Worm (Caenorhabditis elegans) whole organism, L2 larva: ENCODE results near the gene sma-2.

Experiments
- C34F6.9 ChIP-seq: fragments of 150-350 bp; optimal IDR thresholded peaks from 2 replicates; lab custom pipeline; 2014; ENCODE audit warnings: missing biosample characterization, missing genetic modification characterization
- F13H6.1 ChIP-seq: sonication (generic microtip); optimal IDR thresholded peaks from 2 replicates; lab custom pipeline; 2016; ENCODE audit warnings: missing genetic modification characterization, missing compliant biosample characterization
- R02D3.7 ChIP-seq: fragments of 150-350 bp; optimal IDR thresholded peaks from 2 replicates; lab custom pipeline; 2014; ENCODE audit warnings: missing biosample characterization, missing genetic modification characterization
- alr-1 ChIP-seq: fragments of 150-350 bp; optimal IDR thresholded peaks from 2 replicates; lab custom pipeline; 2014; ENCODE audit warnings: missing biosample characterization, missing genetic modification characterization
- aly-2 ChIP-seq: fragments of 150-350 bp; optimal IDR thresholded peaks from 2 replicates; lab custom pipeline; 2014; ENCODE audit warnings: missing biosample characterization, missing genetic modification characterization
- ama-1 ChIP-seq: fragments of 150-350 bp; optimal IDR thresholded peaks from 2 replicates; lab custom pipeline; 2018; ENCODE audit warnings: inconsistent platforms
- blmp-1 ChIP-seq: sonication (generic microtip); optimal IDR thresholded peaks from 2 replicates; lab custom pipeline; 2017; ENCODE audit warnings: missing genetic modification characterization, mild to moderate bottlenecking, missing compliant biosample characterization, antibody characterized with exemption, moderate library complexity; ENCODE audit not compliant: insufficient read depth
- ceh-16 ChIP-seq: fragments of 150-350 bp; optimal IDR thresholded peaks from 2 replicates; lab custom pipeline; 2014; ENCODE audit warnings: missing biosample characterization, missing genetic modification characterization
- crh-2 ChIP-seq: sonication (generic microtip); optimal IDR thresholded peaks from 2 replicates; lab custom pipeline; 2017; ENCODE audit warnings: missing biosample characterization, missing genetic modification characterization
- dmd-4 ChIP-seq: sonication (generic microtip); optimal IDR thresholded peaks from 2 replicates; lab custom pipeline; 2017; ENCODE audit warnings: missing biosample characterization, missing genetic modification characterization
- egl-27 ChIP-seq: sonication (generic microtip); optimal IDR thresholded peaks from 3 replicates; lab custom pipeline; 2017; ENCODE audit warnings: missing biosample characterization, missing genetic modification reagents, missing genetic modification characterization
- elt-1 ChIP-seq: fragments of 150-350 bp; optimal IDR thresholded peaks from 2 replicates; lab custom pipeline; 2014; ENCODE audit warnings: missing biosample characterization, missing genetic modification characterization
- elt-3 ChIP-seq: sonication (generic microtip); optimal IDR thresholded peaks from 2 replicates; lab custom pipeline; 2017; ENCODE audit warnings: missing biosample characterization, missing genetic modification characterization
- fos-1 ChIP-seq: fragments of 150-350 bp; optimal IDR thresholded peaks from 2 replicates; lab custom pipeline; 2014; ENCODE audit warnings: missing biosample characterization, missing genetic modification characterization
- gmeb-1 ChIP-seq: fragments of 150-350 bp; optimal IDR thresholded peaks from 2 replicates; lab custom pipeline; 2014; ENCODE audit warnings: missing biosample characterization, missing genetic modification characterization
- lin-11 ChIP-seq: fragments of 150-350 bp; sonication (generic microtip); optimal IDR thresholded peaks from 2 replicates; lab custom pipeline; 2014; ENCODE audit warnings: missing biosample characterization, missing genetic modification characterization, inconsistent platforms, mixed read lengths
- lin-13 ChIP-seq: fragments of 150-350 bp; optimal IDR thresholded peaks from 2 replicates; lab custom pipeline; 2014; ENCODE audit warnings: missing biosample characterization, missing genetic modification reagents, missing genetic modification characterization
- lin-39 ChIP-seq: fragments of 150-350 bp; optimal IDR thresholded peaks from 2 replicates; lab custom pipeline; 2014; ENCODE audit warnings: missing biosample characterization, missing genetic modification reagents, missing genetic modification characterization
- lsy-2 ChIP-seq, 2 experiments: fragments of 150-350 bp in 1 of 2; sonication (generic microtip) in 1 of 2; optimal IDR thresholded peaks; 2 replicates each; lab custom pipeline; 2014 to 2017; ENCODE audit warnings: missing biosample characterization in 2 of 2, missing genetic modification characterization in 2 of 2
- mab-5 ChIP-seq: fragments of 150-350 bp; optimal IDR thresholded peaks from 2 replicates; lab custom pipeline; 2014; ENCODE audit warnings: missing biosample characterization, missing genetic modification characterization
- mbf-1 ChIP-seq: sonication (generic microtip); optimal IDR thresholded peaks from 2 replicates; lab custom pipeline; 2017; ENCODE audit warnings: missing biosample characterization, missing genetic modification characterization
- mdl-1 ChIP-seq, 2 experiments: fragments of 150-350 bp in 1 of 2; sonication (generic microtip) in 1 of 2; optimal IDR thresholded peaks; 2 replicates each; lab custom pipeline; 2017; ENCODE audit warnings: missing biosample characterization in 2 of 2, missing genetic modification characterization in 2 of 2
- nhr-10 ChIP-seq: sonication (generic microtip); optimal IDR thresholded peaks from 2 replicates; lab custom pipeline; 2017; ENCODE audit warnings: missing biosample characterization, missing genetic modification characterization
- nhr-129 ChIP-seq: fragments of 150-350 bp; optimal IDR thresholded peaks from 2 replicates; lab custom pipeline; 2014; ENCODE audit warnings: missing biosample characterization, missing genetic modification characterization
- nhr-21 ChIP-seq: fragments of 150-350 bp; optimal IDR thresholded peaks from 2 replicates; lab custom pipeline; 2014; ENCODE audit warnings: missing biosample characterization, missing genetic modification characterization
- nhr-23 ChIP-seq: fragments of 150-350 bp; optimal IDR thresholded peaks from 2 replicates; lab custom pipeline; 2014; ENCODE audit warnings: missing biosample characterization, missing genetic modification reagents, missing genetic modification characterization
- nhr-237 ChIP-seq: fragments of 150-350 bp; optimal IDR thresholded peaks from 2 replicates; lab custom pipeline; 2014; ENCODE audit warnings: missing biosample characterization, missing genetic modification characterization
- nhr-25 ChIP-seq: fragments of 150-350 bp; sonication (generic microtip); optimal IDR thresholded peaks from 3 replicates; lab custom pipeline; 2014; ENCODE audit warnings: missing biosample characterization, missing genetic modification characterization
- nhr-6 ChIP-seq: fragments of 150-350 bp; optimal IDR thresholded peaks from 2 replicates; lab custom pipeline; 2014; ENCODE audit warnings: missing biosample characterization, missing genetic modification characterization
- nhr-77 ChIP-seq: fragments of 150-350 bp; optimal IDR thresholded peaks from 2 replicates; lab custom pipeline; 2014; ENCODE audit warnings: missing biosample characterization, missing genetic modification characterization
- peb-1 ChIP-seq: fragments of 150-350 bp; optimal IDR thresholded peaks from 2 replicates; lab custom pipeline; 2014; ENCODE audit warnings: missing biosample characterization, missing genetic modification characterization
- skn-1 ChIP-seq: sonication (generic microtip); optimal IDR thresholded peaks from 2 replicates; lab custom pipeline; 2017; ENCODE audit warnings: missing biosample characterization, missing genetic modification characterization
- sma-3 ChIP-seq: sonication (generic microtip); optimal IDR thresholded peaks from 2 replicates; lab custom pipeline; 2016; ENCODE audit warnings: missing genetic modification reagents, missing genetic modification characterization, missing compliant biosample characterization
- sma-9 ChIP-seq, 2 experiments: fragments of 150-350 bp in 1 of 2; sonication (generic microtip) in 1 of 2; optimal IDR thresholded peaks; 2 replicates each; lab custom pipeline; 2014 to 2016; ENCODE audit warnings: missing genetic modification characterization in 2 of 2, mild to moderate bottlenecking in 1 of 2, missing biosample characterization in 1 of 2, missing compliant biosample characterization in 1 of 2, missing genetic modification reagents in 1 of 2, moderate library complexity in 1 of 2
- snpc-4 ChIP-seq: fragments of 150-350 bp; optimal IDR thresholded peaks from 2 replicates; lab custom pipeline; 2014; ENCODE audit warnings: missing biosample characterization, missing genetic modification characterization
- unc-39 ChIP-seq: fragments of 150-350 bp; optimal IDR thresholded peaks from 2 replicates; lab custom pipeline; 2014; ENCODE audit warnings: missing biosample characterization, missing genetic modification characterization
- unc-55 ChIP-seq: fragments of 150-350 bp; sonication (generic microtip); optimal IDR thresholded peaks from 3 replicates; lab custom pipeline; 2014; ENCODE audit warnings: missing biosample characterization, missing genetic modification reagents, missing genetic modification characterization
- unc-62 ChIP-seq: fragments of 150-350 bp; optimal IDR thresholded peaks from 2 replicates; lab custom pipeline; 2014; ENCODE audit warnings: missing biosample characterization, missing genetic modification reagents, missing genetic modification characterization
- ztf-1 ChIP-seq: fragments of 200-800 bp; sonication (Bioruptor generic); conservative IDR thresholded peaks from 2 replicates; pipeline ENCODE4 v1.3.6; 2022; ENCODE audit warnings: missing genetic modification characterization, missing compliant biosample characterization
- ztf-11 ChIP-seq: sonication (generic microtip); optimal IDR thresholded peaks from 2 replicates; lab custom pipeline; 2017; ENCODE audit warnings: missing biosample characterization, missing genetic modification characterization

Gene sma-2

DNA sequence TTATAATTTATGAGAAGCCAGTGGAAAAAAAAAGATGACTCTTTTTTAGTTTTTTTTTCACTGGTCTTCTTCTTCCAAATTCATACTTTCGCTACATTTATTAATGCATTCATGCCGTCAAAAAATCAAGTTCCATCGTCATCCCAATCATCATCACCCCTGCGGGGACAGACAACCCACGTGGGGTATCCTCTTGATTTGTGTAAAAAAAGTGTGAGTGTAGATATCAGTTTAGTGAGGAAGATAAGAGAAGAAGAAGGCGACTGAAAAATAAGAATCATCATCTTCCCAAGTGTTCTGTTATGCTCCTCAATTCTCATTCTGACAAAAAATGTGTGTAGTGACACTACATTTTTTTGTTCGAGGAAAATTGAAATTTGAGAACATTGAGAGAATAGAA, 17.5 kb upstream of the sma-2 start (continued):
- no peak for TF ChIP-seq nhr-23
- no peak for TF ChIP-seq lin-13 (GFP tag; lab: Kevin White, UChicago)
- no peak for TF ChIP-seq egl-27 (tag; lab: Kevin White, UChicago)
- TF ChIP-seq nhr-25 (tag; lab: Kevin White, UChicago), result peak; percentile 25
- TF ChIP-seq snpc-4 (tag; lab: Kevin White, UChicago), result no peak
- no peak for TF ChIP-seq lin-11 (tag; lab: Kevin White, UChicago)
- TF ChIP-seq sma-9 (GFP tag; optimal IDR thresholded peaks at IDR 0.05; lab: Kevin White, UChicago), result peak; percentile 73
- no peak for TF ChIP-seq sma-9 (tag; optimal IDR thresholded peaks at IDR 0.05; lab: Kevin White, UChicago)
- TF ChIP-seq F13H6.1 (tag; lab: Kevin White, UChicago), result peak; percentile 2
- no peak for TF ChIP-seq alr-1 (tag; lab: Kevin White, UChicago)

DNA sequence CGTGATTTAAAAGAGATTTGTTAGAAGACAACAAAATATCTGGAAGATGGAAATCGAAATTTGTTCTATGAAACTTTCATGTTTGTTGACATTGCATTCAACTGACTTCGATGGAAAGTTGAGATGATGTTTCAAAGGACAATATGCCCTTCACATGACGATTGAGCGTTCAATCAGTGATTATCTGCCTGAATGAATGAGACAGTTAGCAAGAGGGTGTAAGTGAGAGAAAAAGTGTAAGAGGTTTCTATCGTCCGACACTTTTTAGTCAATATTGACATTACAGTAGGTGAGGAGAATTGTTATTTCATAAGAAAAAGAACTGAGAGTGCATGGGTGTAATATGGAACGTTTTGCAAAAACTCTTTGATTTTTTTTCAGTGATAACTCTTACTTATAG, 16.2 kb upstream of the sma-2 start:
- TF ChIP-seq skn-1 (no peak), fos-1 (tag; lab: Kevin White, UChicago) (peak; percentile 21), nhr-6 (peak; percentile 38), F13H6.1 (tag; lab: Kevin White, UChicago) (peak; percentile 5), lsy-2 (tag; optimal IDR thresholded peaks at IDR 0.05; lab: Kevin White, UChicago) (peak in 1 of 2 experiments; percentile 15), nhr-129 (tag; lab: Kevin White, UChicago) (peak; percentile 75), blmp-1 (tag; lab: Kevin White, UChicago) (peak; percentile 55), elt-3 (tag; lab: Kevin White, UChicago) (no peak), crh-2 (peak; percentile 34), sma-9 (GFP tag; optimal IDR thresholded peaks at IDR 0.05; lab: Kevin White, UChicago) (peak; percentile 76), sma-9 (tag; optimal IDR thresholded peaks at IDR 0.05; lab: Kevin White, UChicago) (no peak)

DNA sequence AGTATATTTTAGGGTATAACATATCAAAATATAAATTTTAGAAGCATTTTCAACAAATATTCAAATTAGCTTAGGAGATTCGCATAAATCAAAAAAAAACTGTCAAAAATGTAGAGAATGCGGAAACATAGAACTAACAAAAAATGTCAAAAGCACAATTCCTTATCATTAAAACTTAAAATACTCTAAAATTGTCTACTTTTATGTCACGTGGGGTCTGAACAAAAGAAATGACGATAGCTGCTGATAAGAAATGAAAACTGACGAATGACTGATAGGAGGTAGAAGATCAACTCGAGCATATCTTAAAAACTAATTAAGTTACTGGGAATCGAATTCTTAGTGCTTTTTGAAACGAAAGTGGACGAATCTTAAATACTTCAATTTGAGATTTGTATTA, 15.8 kb upstream of the sma-2 start:
- TF ChIP-seq ztf-1 (GFP tag; lab: Robert Waterston, UW) (no peak), unc-55 (GFP tag; lab: Kevin White, UChicago) (no peak), blmp-1 (tag; lab: Kevin White, UChicago) (no peak), dmd-4 (tag; lab: Kevin White, UChicago) (no peak), fos-1 (tag; lab: Kevin White, UChicago) (peak; percentile 61), nhr-129 (tag; lab: Kevin White, UChicago) (no peak), ama-1 (lab: Kevin White, UChicago) (no peak), lsy-2 (tag; optimal IDR thresholded peaks at IDR 0.05; lab: Kevin White, UChicago) (no peak), R02D3.7 (tag; lab: Kevin White, UChicago) (no peak), nhr-6 (no peak), unc-62 (GFP tag; lab: Kevin White, UChicago) (no peak), lin-13 (GFP tag; lab: Kevin White, UChicago) (no peak), sma-3 (GFP tag; lab: Kevin White, UChicago) (no peak), nhr-25 (tag; lab: Kevin White, UChicago) (no peak), ztf-11 (no peak), unc-39 (tag; lab: Kevin White, UChicago) (no peak), C34F6.9 (no peak), peb-1 (no peak), egl-27 (tag; lab: Kevin White, UChicago) (no peak), lin-11 (tag; lab: Kevin White, UChicago) (no peak), gmeb-1 (tag; lab: Kevin White, UChicago) (peak; percentile 57), sma-9 (GFP tag; optimal IDR thresholded peaks at IDR 0.05; lab: Kevin White, UChicago) (peak; percentile 94), sma-9 (tag; optimal IDR thresholded peaks at IDR 0.05; lab: Kevin White, UChicago) (no peak), elt-1 (tag; lab: Kevin White, UChicago) (no peak), aly-2 (tag; lab: Kevin White, UChicago) (no peak), nhr-77 (tag; lab: Kevin White, UChicago) (no peak), nhr-237 (tag; lab: Kevin White, UChicago) (no peak), alr-1 (tag; lab: Kevin White, UChicago) (no peak), snpc-4 (tag; lab: Kevin White, UChicago) (no peak), mdl-1 (tag; optimal IDR thresholded peaks at IDR 0.05; lab: Kevin White, UChicago) (peak; percentile 34 to 56), nhr-21 (tag; lab: Kevin White, UChicago) (no peak), F13H6.1 (tag; lab: Kevin White, UChicago) (no peak), nhr-10 (tag; lab: Kevin White, UChicago) (no peak), ceh-16 (no peak), lin-39 (tag; lab: Kevin White, UChicago) (no peak), mab-5 (no peak), mbf-1 (tag; lab: Kevin White, UChicago) (no peak), crh-2 (peak; percentile 43)
